Worm (Caenorhabditis elegans) whole organism, L4 larva: ENCODE results near the gene C50E10.2.

ENCODE experiments used
- T20F7.1 ChIP-seq: fragments of 200-800 bp; sonication (Bioruptor generic); optimal IDR thresholded peaks from 2 replicates; lab custom pipeline; 2018; ENCODE audit warnings: mild to moderate bottlenecking, missing genetic modification characterization, missing compliant biosample characterization
- T26A8.4 ChIP-seq: fragments of 200-800 bp; sonication (Bioruptor generic); IDR thresholded peaks from 2 replicates; pipeline ENCODE4 v1.3.6; 2022; ENCODE audit warnings: missing genetic modification characterization, missing compliant biosample characterization
- Y48G9A.11 ChIP-seq: fragments of 200-800 bp; sonication (Bioruptor generic); IDR thresholded peaks from 2 replicates; pipeline ENCODE4 v1.3.6; 2022; ENCODE audit warnings: missing genetic modification reagents, missing genetic modification characterization, missing compliant biosample characterization
- Y5F2A.4 ChIP-seq: fragments of 200-800 bp; sonication (Bioruptor generic); optimal IDR thresholded peaks from 2 replicates; lab custom pipeline; 2018; ENCODE audit warnings: mild to moderate bottlenecking, missing genetic modification characterization, missing compliant biosample characterization
- ZK337.2 ChIP-seq: fragments of 200-800 bp; sonication (Bioruptor generic); IDR thresholded peaks from 2 replicates; pipeline ENCODE4 v1.3.6; 2022; ENCODE audit warnings: missing genetic modification reagents, missing genetic modification characterization, missing compliant biosample characterization
- aha-1 ChIP-seq: fragments of 150-350 bp; peaks from one replicate; lab custom pipeline; 2014; ENCODE audit warnings: missing biosample characterization, missing genetic modification characterization
- aly-2 ChIP-seq: sonication (generic microtip); optimal IDR thresholded peaks from 2 replicates; lab custom pipeline; 2018; ENCODE audit warnings: missing biosample characterization, missing genetic modification characterization
- ceh-62 ChIP-seq: sonication (generic microtip); optimal IDR thresholded peaks from 2 replicates; lab custom pipeline; 2017; ENCODE audit warnings: missing biosample characterization, missing genetic modification characterization
- cey-2 ChIP-seq: sonication (generic microtip); optimal IDR thresholded peaks from 3 replicates; lab custom pipeline; 2017; ENCODE audit warnings: missing genetic modification characterization, mild to moderate bottlenecking, missing compliant biosample characterization, antibody characterized with exemption, borderline replicate concordance; ENCODE audit not compliant: insufficient read depth
- daf-16 ChIP-seq, 3 experiments: sonication (generic microtip); optimal IDR thresholded peaks; 2 replicates each; lab custom pipeline; 2016 to 2017; ENCODE audit warnings: missing genetic modification characterization in 3 of 3, missing genetic modification reagents in 3 of 3, mild to moderate bottlenecking in 2 of 3, missing compliant biosample characterization in 2 of 3, missing biosample characterization in 1 of 3, moderate library complexity in 1 of 3
- dmd-6 ChIP-seq: fragments of 200-800 bp; sonication (Bioruptor generic); IDR thresholded peaks from 2 replicates; pipeline ENCODE4 v1.3.6; 2022; ENCODE audit warnings: missing genetic modification reagents, missing genetic modification characterization, missing compliant biosample characterization
- dmd-8 ChIP-seq: fragments of 200-800 bp; sonication (Bioruptor generic); IDR thresholded peaks from 2 replicates; pipeline ENCODE4 v1.3.6; 2022; ENCODE audit warnings: missing genetic modification characterization, missing compliant biosample characterization
- dmd-9 ChIP-seq: fragments of 200-800 bp; sonication (Bioruptor generic); IDR thresholded peaks from 2 replicates; pipeline ENCODE4 v1.3.6; 2022; ENCODE audit warnings: missing genetic modification reagents, missing genetic modification characterization, missing compliant biosample characterization
- dve-1 ChIP-seq: sonication (generic microtip); optimal IDR thresholded peaks from 2 replicates; lab custom pipeline; 2017; ENCODE audit warnings: antibody characterized with exemption, mild to moderate bottlenecking, missing genetic modification characterization, missing compliant biosample characterization; ENCODE audit not compliant: insufficient read depth
- gei-8 ChIP-seq: fragments of 200-800 bp; sonication (Bioruptor generic); optimal IDR thresholded peaks from 2 replicates; lab custom pipeline; 2018; ENCODE audit warnings: mild to moderate bottlenecking, missing genetic modification characterization, missing compliant biosample characterization
- hif-1 ChIP-seq, 2 experiments: sonication (generic microtip); optimal IDR thresholded peaks; 2 replicates each; lab custom pipeline; 2016 to 2017; ENCODE audit warnings: missing compliant biosample characterization in 2 of 2, missing genetic modification characterization in 2 of 2, missing genetic modification reagents in 2 of 2, missing genotype in 2 of 2, mild to moderate bottlenecking in 1 of 2
- hlh-11 ChIP-seq: fragments of 200-800 bp; sonication (Bioruptor generic); optimal IDR thresholded peaks from 2 replicates; lab custom pipeline; 2018; ENCODE audit warnings: mild to moderate bottlenecking, missing genetic modification characterization, missing compliant biosample characterization
- jun-1 ChIP-seq: fragments of 150-350 bp; optimal IDR thresholded peaks from 2 replicates; lab custom pipeline; 2014; ENCODE audit warnings: missing biosample characterization, missing genetic modification reagents, missing genetic modification characterization
- lin-1 ChIP-seq: fragments of 200-800 bp; sonication (Bioruptor generic); IDR thresholded peaks from 2 replicates; pipeline ENCODE4 v1.3.6; 2022; ENCODE audit warnings: missing genetic modification reagents, missing genetic modification characterization, missing compliant biosample characterization
- lir-3 ChIP-seq: sonication (generic microtip); optimal IDR thresholded peaks from 2 replicates; lab custom pipeline; 2016; ENCODE audit warnings: mild to moderate bottlenecking, missing genetic modification characterization, missing compliant biosample characterization
- lsy-2 ChIP-seq, 2 experiments: fragments of 150-350 bp in 1 of 2; sonication (generic microtip) in 1 of 2; optimal IDR thresholded peaks; 2 replicates each; lab custom pipeline; 2014 to 2017; ENCODE audit warnings: missing biosample characterization in 2 of 2, missing genetic modification characterization in 2 of 2
- madf-9 ChIP-seq: fragments of 200-800 bp; sonication (Bioruptor generic); conservative IDR thresholded peaks from 2 replicates; pipeline ENCODE4 v1.3.6; 2022; ENCODE audit warnings: missing genetic modification reagents, missing genetic modification characterization, missing compliant biosample characterization
- mep-1 ChIP-seq: fragments of 150-350 bp; sonication (generic microtip); optimal IDR thresholded peaks from 3 replicates; lab custom pipeline; 2014; ENCODE audit warnings: missing biosample characterization, missing genetic modification characterization
- mes-2 ChIP-seq: sonication (generic microtip); optimal IDR thresholded peaks from 2 replicates; lab custom pipeline; 2016; ENCODE audit warnings: missing genotype, mild to moderate bottlenecking, missing genetic modification characterization, missing compliant biosample characterization; ENCODE audit not compliant: poor library complexity, severe bottlenecking
- mxl-2 ChIP-seq: fragments of 200-800 bp; sonication (Bioruptor generic); conservative IDR thresholded peaks from 2 replicates; pipeline ENCODE4 v1.3.6; 2022; ENCODE audit warnings: missing genetic modification reagents, missing genetic modification characterization, missing compliant biosample characterization
- mxl-3 ChIP-seq: fragments of 200-800 bp; sonication (Bioruptor generic); optimal IDR thresholded peaks from 2 replicates; lab custom pipeline; 2018; ENCODE audit warnings: mild to moderate bottlenecking, missing genetic modification characterization, missing compliant biosample characterization
- nhr-28 ChIP-seq: fragments of 150-350 bp; optimal IDR thresholded peaks from 2 replicates; lab custom pipeline; 2014; ENCODE audit warnings: missing biosample characterization, missing genetic modification characterization
- nhr-42 ChIP-seq: fragments of 200-800 bp; sonication (Bioruptor generic); IDR thresholded peaks from 2 replicates; pipeline ENCODE4 v1.3.6; 2022; ENCODE audit warnings: missing genetic modification characterization, missing compliant biosample characterization
- nhr-6 ChIP-seq: fragments of 150-350 bp; optimal IDR thresholded peaks from 2 replicates; lab custom pipeline; 2014; ENCODE audit warnings: missing biosample characterization, missing genetic modification characterization
- pha-4 ChIP-seq, 2 experiments: fragments of 150-350 bp in 1 of 2; fragments of 200-800 bp in 1 of 2; sonication (Bioruptor generic) in 1 of 2; IDR thresholded peaks in 1 of 2; optimal IDR thresholded peaks in 1 of 2; 2 replicates each; pipeline versions ENCODE4 v1.3.6 to Lab custom; 2014 to 2022; ENCODE audit warnings: missing genetic modification characterization in 2 of 2, missing genetic modification reagents in 2 of 2, missing biosample characterization in 1 of 2, missing compliant biosample characterization in 1 of 2
- php-3 ChIP-seq: fragments of 200-800 bp; sonication (Bioruptor generic); IDR thresholded peaks from 2 replicates; pipeline ENCODE4 v1.3.6; 2022; ENCODE audit warnings: missing genetic modification reagents, missing genetic modification characterization, missing compliant biosample characterization
- snpc-1.2 ChIP-seq: fragments of 200-800 bp; sonication (Bioruptor generic); IDR thresholded peaks from 2 replicates; pipeline ENCODE4 v1.3.6; 2022; ENCODE audit warnings: missing genetic modification reagents, missing genetic modification characterization, missing compliant biosample characterization
- snpc-4 ChIP-seq: fragments of 150-350 bp; optimal IDR thresholded peaks from 2 replicates; lab custom pipeline; 2014; ENCODE audit warnings: missing biosample characterization, missing genetic modification characterization
- tra-1 ChIP-seq: fragments of 200-800 bp; sonication (Bioruptor generic); IDR thresholded peaks from 2 replicates; pipeline ENCODE4 v1.3.6; 2022; ENCODE audit warnings: missing genetic modification reagents, missing genetic modification characterization, missing compliant biosample characterization
- unc-39 ChIP-seq: sonication (generic microtip); optimal IDR thresholded peaks from 2 replicates; lab custom pipeline; 2017; ENCODE audit warnings: missing biosample characterization, missing genetic modification characterization
- zag-1 ChIP-seq: fragments of 150-350 bp; optimal IDR thresholded peaks from 2 replicates; lab custom pipeline; 2014; ENCODE audit warnings: missing biosample characterization, missing genetic modification characterization
- zfp-3 ChIP-seq: fragments of 200-800 bp; sonication (Bioruptor generic); conservative IDR thresholded peaks from 2 replicates; pipeline ENCODE4 v1.3.6; 2022; ENCODE audit warnings: missing genetic modification reagents, missing genetic modification characterization, missing compliant biosample characterization
- ztf-7 ChIP-seq: fragments of 150-350 bp; optimal IDR thresholded peaks from 2 replicates; lab custom pipeline; 2014; ENCODE audit warnings: missing biosample characterization, missing genetic modification characterization

C50E10.2 gene

ce11 chrII:12309614-12310013, at the start of gene C50E10.2:
C50E10.2 (minus strand) TSS chrII:12309714.
- TF ChIP-seq zfp-3 (no peak), snpc-4 (no peak), lin-1 (no peak), mxl-3 (GFP tag; lab: Kevin White, UChicago) (no peak), pha-4 (GFP tag; IDR thresholded peaks at IDR 0.05; lab: Robert Waterston, UW) (no peak), pha-4 (tag; optimal IDR thresholded peaks at IDR 0.05; lab: Kevin White, UChicago) (no peak), Y48G9A.11 (GFP tag; lab: Robert Waterston, UW) (no peak), mxl-2 (GFP tag; lab: Robert Waterston, UW) (no peak)

ce11 chrII:12353816-12354215, 44.3 kb upstream of the C50E10.2 start:
- TF ChIP-seq hif-1 (tag; optimal IDR thresholded peaks at IDR 0.05; lab: Kevin White, UChicago) (no peak), T20F7.1 (GFP tag; lab: Kevin White, UChicago) (peak; percentile 13), jun-1 (tag; lab: Kevin White, UChicago) (no peak), Y5F2A.4 (GFP tag; lab: Kevin White, UChicago) (no peak), daf-16 (GFP tag; optimal IDR thresholded peaks at IDR 0.05; lab: Kevin White, UChicago) (peak in 1 of 2 experiments; percentile 58), daf-16 (tag; optimal IDR thresholded peaks at IDR 0.05; lab: Kevin White, UChicago) (no peak), dmd-6 (GFP tag; lab: Robert Waterston, UW) (peak; percentile 86), ceh-62 (tag; lab: Kevin White, UChicago) (no peak), hlh-11 (peak; percentile 44), dve-1 (peak; percentile 16), php-3 (no peak)

- TF ChIP-seq nhr-42 (GFP tag; lab: Robert Waterston, UW), result no peak
- no peak for TF ChIP-seq pha-4 (GFP tag; IDR thresholded peaks at IDR 0.05; lab: Robert Waterston, UW)
- TF ChIP-seq pha-4 (tag; optimal IDR thresholded peaks at IDR 0.05; lab: Kevin White, UChicago), result no peak
- TF ChIP-seq dmd-8 (GFP tag; lab: Robert Waterston, UW), result no peak
- TF ChIP-seq zag-1 (tag; lab: Kevin White, UChicago), result no peak
- no peak for TF ChIP-seq mes-2 (tag; lab: Kevin White, UChicago)
- no peak for TF ChIP-seq mxl-3 (GFP tag; lab: Kevin White, UChicago)
- no peak for TF ChIP-seq snpc-1.2
- no peak for TF ChIP-seq dmd-9 (GFP tag; lab: Robert Waterston, UW)
- no peak for TF ChIP-seq cey-2
These were observed 43.6 kb upstream of the C50E10.2 start for ce11 chrII:12353104-12353503.

- TF ChIP-seq ceh-62 (tag; lab: Kevin White, UChicago) (no peak), hlh-11 (peak; percentile 56), ZK337.2 (GFP tag; lab: Robert Waterston, UW) (no peak), mep-1 (tag; lab: Kevin White, UChicago) (peak; percentile 9), nhr-6 (tag; lab: Kevin White, UChicago) (no peak), aha-1 (no peak), aly-2 (no peak), lir-3 (tag; lab: Kevin White, UChicago) (no peak), T26A8.4 (GFP tag; lab: Robert Waterston, UW) (no peak), lsy-2 (tag; optimal IDR thresholded peaks at IDR 0.05; lab: Kevin White, UChicago) (no peak), gei-8 (GFP tag; lab: Kevin White, UChicago) (no peak), dmd-6 (GFP tag; lab: Robert Waterston, UW) (peak; percentile 65; the same call in 1 of the 2 replicates), ztf-7 (tag; lab: Kevin White, UChicago) (no peak), madf-9 (GFP tag; lab: Robert Waterston, UW) (no peak), pha-4 (GFP tag; IDR thresholded peaks at IDR 0.05; lab: Robert Waterston, UW) (0 out of 2 replicates have a peak, but pooled peaks have one; percentile 21), pha-4 (tag; optimal IDR thresholded peaks at IDR 0.05; lab: Kevin White, UChicago) (no peak), tra-1 (GFP tag; lab: Robert Waterston, UW) (peak; percentile 62; the same call in 1 of the 2 replicates), unc-39 (tag; lab: Kevin White, UChicago) (no peak), dve-1 (peak; percentile 58), nhr-28 (tag; lab: Kevin White, UChicago) (peak; percentile 34)
These were observed 42.6 kb upstream of the C50E10.2 start, which contains the start of gene ras-1 for ce11 chrII:12352115-12352514. ras-1 (minus strand) TSS chrII:12352243.
